Fruit fly (Drosophila melanogaster) whole organism, embryonic: ENCODE data around the gene PMP34.
A peak's percentile ranks its signal among the peaks of the same experiment; 100 is the strongest.

Source experiments
- Asciz ChIP-seq: fragments of 200-800 bp; sonication (Bioruptor generic); optimal IDR thresholded peaks from 2 replicates; lab custom pipeline; 2017; ENCODE audit warnings: missing biosample characterization, mild to moderate bottlenecking, missing genetic modification characterization, missing genetic modification reagents
- Blimp-1 ChIP-seq: fragments of 200-800 bp; sonication (Bioruptor generic); optimal IDR thresholded peaks from 3 replicates; lab custom pipeline; 2018; ENCODE audit warnings: missing biosample characterization, missing genetic modification characterization, mild to moderate bottlenecking, moderate library complexity, missing genetic modification reagents
- CG11695 ChIP-seq: fragments of 200-800 bp; sonication (Bioruptor generic); IDR thresholded peaks from 3 replicates; pipeline ENCODE4 v1.3.6; 2022; ENCODE audit warnings: missing biosample characterization, missing genetic modification characterization
- CG15479 ChIP-seq: fragments of 200-800 bp; sonication (Bioruptor generic); optimal IDR thresholded peaks from 3 replicates; lab custom pipeline; 2019; ENCODE audit warnings: missing biosample characterization, mild to moderate bottlenecking, missing genetic modification characterization, moderate library complexity
- CG15601 ChIP-seq: fragments of 200-800 bp; sonication (Bioruptor generic); optimal IDR thresholded peaks from 3 replicates; lab custom pipeline; 2019; ENCODE audit warnings: missing biosample characterization, mild to moderate bottlenecking, missing genetic modification characterization, moderate library complexity
- CG17802 ChIP-seq: fragments of 200-800 bp; sonication (Bioruptor generic); optimal IDR thresholded peaks from 2 replicates; lab custom pipeline; 2018; ENCODE audit warnings: missing biosample characterization, mild to moderate bottlenecking, missing genetic modification characterization, moderate library complexity
- CG18011 ChIP-seq: fragments of 200-800 bp; sonication (Bioruptor generic); optimal IDR thresholded peaks from 2 replicates; lab custom pipeline; 2017; ENCODE audit warnings: missing biosample characterization, missing genetic modification characterization, mild to moderate bottlenecking, moderate library complexity, missing genotype
- CG2199 ChIP-seq: fragments of 200-800 bp; sonication (Bioruptor generic); IDR thresholded peaks from 3 replicates; pipeline ENCODE4 v1.3.6; 2022; ENCODE audit warnings: missing biosample characterization, missing genetic modification characterization
- CG4360 ChIP-seq: fragments of 200-800 bp; sonication (Bioruptor generic); IDR thresholded peaks from 2 replicates; pipeline ENCODE4 v1.3.6; 2022; ENCODE audit warnings: missing biosample characterization, missing genetic modification characterization
- CG6272 ChIP-seq: fragments of 200-800 bp; sonication (Bioruptor generic); IDR thresholded peaks from 2 replicates; pipeline ENCODE4 v1.3.6; 2022; ENCODE audit warnings: missing biosample characterization, missing genetic modification characterization
- CG6654 ChIP-seq: fragments of 200-800 bp; sonication (Bioruptor generic); optimal IDR thresholded peaks from 2 replicates; lab custom pipeline; 2017; ENCODE audit warnings: missing biosample characterization, mild to moderate bottlenecking, missing genetic modification characterization
- CG7357 ChIP-seq: fragments of 200-800 bp; sonication (Bioruptor generic); IDR thresholded peaks from 3 replicates; pipeline ENCODE4 v1.3.6; 2022; ENCODE audit warnings: missing biosample characterization, missing genetic modification characterization
- CG7786 ChIP-seq: fragments of 200-800 bp; sonication (Bioruptor generic); optimal IDR thresholded peaks from 2 replicates; lab custom pipeline; 2016; ENCODE audit warnings: missing biosample characterization, missing genetic modification characterization
- Dfd ChIP-seq, 2 experiments: fragments of >200 bp; optimal IDR thresholded peaks; 2 replicates each; lab custom pipeline; 2017; ENCODE audit warnings: missing biosample characterization in 2 of 2, missing genetic modification characterization in 2 of 2
- Elba2 ChIP-seq: fragments of 200-800 bp; sonication (Bioruptor generic); optimal IDR thresholded peaks from 3 replicates; lab custom pipeline; 2016; ENCODE audit warnings: missing biosample characterization, missing genetic modification characterization
- H15 ChIP-seq: fragments of 200-800 bp; sonication (Bioruptor generic); IDR thresholded peaks from 3 replicates; pipeline ENCODE4 v1.3.6; 2022; ENCODE audit warnings: missing biosample characterization, missing genetic modification characterization
- Hsf ChIP-seq: fragments of 200-800 bp; sonication (Bioruptor generic); optimal IDR thresholded peaks from 3 replicates; lab custom pipeline; 2016; ENCODE audit warnings: missing biosample characterization, missing genetic modification characterization
- Lim3 ChIP-seq: fragments of 200-800 bp; sonication (Bioruptor generic); IDR thresholded peaks from 2 replicates; pipeline ENCODE4 v1.3.6; 2022; ENCODE audit warnings: missing biosample characterization, missing genetic modification characterization
- Myb ChIP-seq: fragments of 200-800 bp; sonication (Bioruptor generic); optimal IDR thresholded peaks from 2 replicates; lab custom pipeline; 2016; ENCODE audit warnings: missing biosample characterization, missing genetic modification characterization
- Neu2 ChIP-seq: fragments of 200-800 bp; sonication (Bioruptor generic); optimal IDR thresholded peaks from 3 replicates; lab custom pipeline; 2016; ENCODE audit warnings: missing biosample characterization, missing genetic modification characterization, borderline replicate concordance
- Ssrp ChIP-seq: fragments of 200-800 bp; sonication (Bioruptor generic); optimal IDR thresholded peaks from 2 replicates; lab custom pipeline; 2018; ENCODE audit warnings: missing biosample characterization, mild to moderate bottlenecking, missing genetic modification characterization, moderate library complexity
- Trl ChIP-seq, 3 experiments: fragments of >200 bp in 2 of 3; fragments of 200-800 bp in 1 of 3; sonication (Bioruptor generic) in 1 of 3; optimal IDR thresholded peaks; 2 replicates in 1 of 3; 3 replicates in 2 of 3; lab custom pipeline; 2016 to 2017; ENCODE audit warnings: missing biosample characterization in 1 of 3, missing genetic modification characterization in 1 of 3
- Usf ChIP-seq: fragments of 200-800 bp; sonication (Bioruptor generic); optimal IDR thresholded peaks from 2 replicates; lab custom pipeline; 2017; ENCODE audit warnings: missing genotype, missing biosample characterization, missing genetic modification characterization
- bigmax ChIP-seq: fragments of 200-800 bp; sonication (Bioruptor generic); optimal IDR thresholded peaks from 2 replicates; lab custom pipeline; 2018; ENCODE audit warnings: missing biosample characterization, mild to moderate bottlenecking, missing genetic modification characterization
- bsh ChIP-seq, 2 experiments: fragments of 200-800 bp; sonication (Bioruptor generic); optimal IDR thresholded peaks; 2 replicates each; lab custom pipeline; 2017 to 2018; ENCODE audit warnings: mild to moderate bottlenecking in 2 of 2, missing biosample characterization in 2 of 2, missing genetic modification characterization in 2 of 2, moderate library complexity in 1 of 2
- chif ChIP-seq, 2 experiments: fragments of 200-800 bp; sonication (Bioruptor generic); optimal IDR thresholded peaks; 3 replicates each; lab custom pipeline; 2016; ENCODE audit warnings: missing biosample characterization in 2 of 2, missing genetic modification characterization in 2 of 2
- dati ChIP-seq: fragments of 200-800 bp; sonication (Bioruptor generic); IDR thresholded peaks from 2 replicates; pipeline ENCODE4 v1.3.6; 2022; ENCODE audit warnings: missing biosample characterization, missing genetic modification characterization
- fd96Cb ChIP-seq: fragments of 200-800 bp; sonication (Bioruptor generic); optimal IDR thresholded peaks from 2 replicates; lab custom pipeline; 2018; ENCODE audit warnings: missing biosample characterization, mild to moderate bottlenecking, missing genetic modification characterization, moderate library complexity
- gcm ChIP-seq: fragments of 200-800 bp; sonication (Bioruptor generic); optimal IDR thresholded peaks from 2 replicates; lab custom pipeline; 2019; ENCODE audit warnings: missing biosample characterization, mild to moderate bottlenecking, missing genetic modification characterization, moderate library complexity
- gsb ChIP-seq: fragments of 200-800 bp; sonication (Bioruptor generic); IDR thresholded peaks from 2 replicates; pipeline ENCODE4 v1.3.6; 2022; ENCODE audit warnings: missing biosample characterization, missing genetic modification characterization
- hb ChIP-seq: fragments of 200-800 bp; sonication (Bioruptor generic); IDR thresholded peaks from 3 replicates; pipeline ENCODE4 v1.3.6; 2022; ENCODE audit warnings: missing biosample characterization, missing genetic modification characterization; ENCODE audit not compliant: partially characterized antibody
- ken ChIP-seq: fragments of 200-800 bp; sonication (Bioruptor generic); IDR thresholded peaks from 3 replicates; pipeline ENCODE4 v1.3.6; 2022; ENCODE audit warnings: missing biosample characterization, missing genetic modification characterization
- lbe ChIP-seq: fragments of 200-800 bp; sonication (Bioruptor generic); optimal IDR thresholded peaks from 2 replicates; lab custom pipeline; 2016; ENCODE audit warnings: missing biosample characterization, mild to moderate bottlenecking, missing genetic modification characterization
- mld ChIP-seq: fragments of 200-800 bp; sonication (Bioruptor generic); IDR thresholded peaks from 3 replicates; pipeline ENCODE4 v1.3.6; 2022; ENCODE audit warnings: missing biosample characterization, missing genetic modification characterization; ENCODE audit not compliant: partially characterized antibody
- pb ChIP-seq: fragments of 200-800 bp; sonication (Bioruptor generic); optimal IDR thresholded peaks from 3 replicates; lab custom pipeline; 2016; ENCODE audit warnings: missing biosample characterization, missing genetic modification characterization
- pnt ChIP-seq: fragments of 200-800 bp; sonication (Bioruptor generic); optimal IDR thresholded peaks from 3 replicates; lab custom pipeline; 2016; ENCODE audit warnings: missing biosample characterization, missing genetic modification characterization
- psq ChIP-seq: fragments of 200-800 bp; sonication (Bioruptor generic); optimal IDR thresholded peaks from 2 replicates; lab custom pipeline; 2017; ENCODE audit warnings: missing biosample characterization, missing genetic modification characterization
- pum ChIP-seq: fragments of 200-800 bp; sonication (Bioruptor generic); optimal IDR thresholded peaks from 2 replicates; lab custom pipeline; 2016; ENCODE audit warnings: missing biosample characterization, missing genetic modification characterization
- rib ChIP-seq: fragments of 200-800 bp; sonication (Bioruptor generic); IDR thresholded peaks from 2 replicates; pipeline ENCODE4 v1.3.6; 2022; ENCODE audit warnings: missing biosample characterization, missing genetic modification characterization
- run ChIP-seq: fragments of 200-800 bp; sonication (Bioruptor generic); optimal IDR thresholded peaks from 3 replicates; lab custom pipeline; 2018; ENCODE audit warnings: missing biosample characterization, mild to moderate bottlenecking, missing genetic modification characterization
- sens ChIP-seq: fragments of 200-800 bp; sonication (Bioruptor generic); peaks from one replicate; lab custom pipeline; 2016; ENCODE audit warnings: missing biosample characterization, missing genetic modification characterization
- ssp ChIP-seq: fragments of 200-800 bp; sonication (Bioruptor generic); IDR thresholded peaks from 2 replicates; pipeline ENCODE4 v1.3.6; 2022; ENCODE audit warnings: missing biosample characterization, missing genetic modification characterization
- trh ChIP-seq: fragments of 200-800 bp; sonication (Bioruptor generic); optimal IDR thresholded peaks from 2 replicates; lab custom pipeline; 2016; ENCODE audit warnings: missing biosample characterization, missing genetic modification characterization
- yki ChIP-seq: fragments of >200 bp; optimal IDR thresholded peaks from 3 replicates; lab custom pipeline; 2018
- z ChIP-seq: fragments of 200-800 bp; sonication (Bioruptor generic); IDR thresholded peaks from 3 replicates; pipeline ENCODE4 v1.3.6; 2022; ENCODE audit warnings: missing biosample characterization, missing genetic modification characterization

PMP34 gene

DNA sequence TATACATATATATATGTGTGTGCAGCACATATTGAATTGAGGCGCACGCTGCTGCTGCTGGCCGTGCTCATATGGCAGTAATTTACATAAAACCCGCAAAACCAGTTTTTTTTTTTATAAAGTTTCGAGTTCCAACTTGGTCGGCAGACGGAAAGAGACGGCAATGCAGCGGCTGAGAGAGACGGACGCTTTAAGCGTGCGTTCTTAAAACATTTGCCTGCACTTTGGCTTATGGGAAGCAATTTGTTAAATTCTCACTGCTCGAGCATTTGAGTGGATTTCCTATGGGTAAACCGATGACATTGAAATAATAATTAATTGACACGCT lies 41.8 kb downstream of the PMP34 start (continued):
- TF ChIP-seq z (GFP tag; lab: Robert Waterston, UW): peak; percentile 74; the same call in 2 of the 3 replicates

DNA sequence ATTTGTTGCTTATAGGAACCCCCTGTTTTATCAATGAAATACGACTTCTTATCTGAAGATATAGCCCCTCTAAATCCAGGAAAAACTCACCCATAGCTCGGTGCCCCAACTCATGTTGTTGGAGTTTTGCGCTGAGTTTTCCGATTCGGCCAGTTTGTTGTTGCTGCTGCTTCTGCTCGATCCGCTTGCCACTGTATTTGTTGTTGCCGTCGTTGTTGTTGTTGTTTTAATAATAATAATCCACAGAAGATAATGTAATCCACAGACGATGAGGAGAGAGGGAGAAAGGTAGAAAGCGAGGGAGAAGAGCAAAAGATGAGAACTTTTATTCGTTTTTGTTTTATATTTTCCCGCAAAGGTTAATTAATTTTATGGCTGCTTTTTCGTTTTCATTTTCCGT lies 44.4 kb downstream of the PMP34 start:
- peak; percentile 44 for TF ChIP-seq Blimp-1 (GFP tag; lab: Kevin White, UChicago)
- peak; percentile 45; the same call in 2 of the 3 replicates for TF ChIP-seq CG2199 (GFP tag; lab: Robert Waterston, UW)
- TF ChIP-seq sens: peak; percentile 41
- TF ChIP-seq CG4360 (GFP tag; lab: Robert Waterston, UW): peak; percentile 93
- no peak for TF ChIP-seq CG7357 (GFP tag; lab: Robert Waterston, UW)

DNA sequence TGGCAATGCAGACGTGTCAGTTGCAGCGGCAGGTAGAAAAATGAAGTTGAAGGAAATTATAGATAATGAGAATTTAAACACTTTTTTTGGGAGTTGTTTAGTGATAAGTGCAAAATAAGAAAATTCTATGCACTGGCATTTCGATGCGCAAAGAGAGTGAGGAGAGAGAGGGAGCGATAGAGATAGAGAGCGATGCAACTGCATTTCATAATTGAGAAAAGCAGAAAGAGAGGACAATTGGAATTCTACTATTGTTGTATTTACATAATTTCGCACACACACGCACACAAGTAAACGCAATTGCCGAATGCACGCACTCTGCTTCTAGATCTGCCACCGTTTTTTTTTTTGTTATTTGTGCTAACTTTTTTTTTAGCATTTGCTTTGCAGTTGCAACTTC lies 44.9 kb downstream of the PMP34 start:
- TF ChIP-seq yki (lab: Kevin White, UChicago) (peak; percentile 44), dati (GFP tag; lab: Robert Waterston, UW) (no peak), bsh (GFP tag; optimal IDR thresholded peaks at IDR 0.05; lab: Kevin White, UChicago) (peak in 1 of 2 experiments; percentile 4), CG6654 (no peak), psq (GFP tag; lab: Kevin White, UChicago) (no peak), pum (GFP tag; lab: Kevin White, UChicago) (no peak), CG11695 (GFP tag; lab: Robert Waterston, UW) (no peak), Elba2 (peak; percentile 93), run (no peak), Neu2 (GFP tag; lab: Kevin White, UChicago) (peak; percentile 79), CG15479 (GFP tag; lab: Kevin White, UChicago) (peak; percentile 78), mld (GFP tag; lab: Robert Waterston, UW) (no peak), bigmax (GFP tag; lab: Kevin White, UChicago) (no peak), Dfd (GFP tag; optimal IDR thresholded peaks at IDR 0.05; lab: Kevin White, UChicago) (no peak), lbe (GFP tag; lab: Kevin White, UChicago) (no peak), Usf (GFP tag; lab: Kevin White, UChicago) (no peak), Asciz (GFP tag; lab: Kevin White, UChicago) (no peak), Trl (optimal IDR thresholded peaks at IDR 0.05; lab: Kevin White, UChicago) (peak; percentile 22 to 71), Trl (GFP tag; optimal IDR thresholded peaks at IDR 0.05; lab: Kevin White, UChicago) (no peak), trh (no peak), rib (GFP tag; lab: Robert Waterston, UW) (no peak), hb (GFP tag; lab: Robert Waterston, UW) (no peak)

DNA sequence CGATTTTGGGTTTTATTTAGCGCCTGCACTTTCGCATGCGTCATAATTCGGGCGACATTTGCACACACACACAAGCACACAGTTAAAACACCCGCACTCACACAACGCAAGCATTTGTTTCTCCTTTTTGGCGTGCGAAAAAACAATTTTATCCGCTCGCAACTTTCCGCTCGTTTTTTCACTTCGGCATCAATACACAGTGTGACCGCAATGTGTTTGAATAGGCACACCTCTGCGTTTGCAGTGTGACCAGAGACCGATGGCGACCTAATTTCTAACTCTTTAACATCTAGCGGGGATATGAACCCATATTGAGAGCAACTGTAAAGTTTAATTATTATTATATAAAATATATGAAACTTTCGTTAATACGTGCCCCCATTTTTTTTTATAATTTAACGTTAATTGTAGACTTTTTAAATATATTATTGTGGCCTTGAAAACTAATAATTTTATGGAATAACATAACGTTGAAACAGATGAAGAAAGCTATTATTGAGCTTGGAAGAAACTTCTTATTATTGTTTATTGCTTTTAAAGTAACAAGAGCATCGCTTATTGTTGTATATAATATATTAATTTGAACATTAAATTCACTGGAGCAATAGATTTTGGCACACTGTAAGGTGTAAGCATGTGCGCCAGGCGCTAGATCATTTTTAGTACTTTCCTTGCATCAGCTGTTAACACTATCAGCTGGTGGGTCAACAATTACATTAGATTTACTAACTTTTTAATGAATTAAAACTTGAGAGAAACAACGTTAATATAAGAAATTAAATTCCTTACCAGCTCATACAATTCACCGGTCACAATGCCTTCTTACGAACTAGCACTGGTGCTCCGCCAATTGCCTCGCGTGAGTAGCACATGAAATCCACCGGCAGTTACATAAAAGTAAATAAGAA lies 45.6 kb downstream of the PMP34 start, which contains the start of the genes Cip4 and mRpS6:
Cip4 (minus strand) TSS at position 216 of the 908 bp plus-strand sequence.
mRpS6 (plus strand) TSS at position 664 of the 908 bp plus-strand sequence.
- TF ChIP-seq Lim3 (GFP tag; lab: Robert Waterston, UW) (0 out of 2 replicates have a peak, but pooled peaks have one; percentile 32), CG6272 (GFP tag; lab: Robert Waterston, UW) (no peak), CG17802 (tag; lab: Kevin White, UChicago) (no peak), ssp (GFP tag; lab: Robert Waterston, UW) (peak; percentile 57), H15 (GFP tag; lab: Robert Waterston, UW) (0 out of 3 replicates have a peak, but pooled peaks have one; percentile 48), gcm (peak; percentile 79), CG15601 (peak; percentile 81), chif (GFP tag; optimal IDR thresholded peaks at IDR 0.05; lab: Kevin White, UChicago) (peak in 1 of 2 experiments; percentile 46), ken (GFP tag; lab: Robert Waterston, UW) (peak; percentile 84), CG18011 (GFP tag; lab: Kevin White, UChicago) (peak; percentile 52), Hsf (GFP tag; lab: Kevin White, UChicago) (peak; percentile 72), Ssrp (tag; lab: Kevin White, UChicago) (peak; percentile 79), CG7786 (GFP tag; lab: Kevin White, UChicago) (no peak), Myb (no peak), CG15479 (GFP tag; lab: Kevin White, UChicago) (peak; percentile 51), bigmax (GFP tag; lab: Kevin White, UChicago) (no peak), pb (GFP tag; lab: Kevin White, UChicago) (no peak), gsb (GFP tag; lab: Robert Waterston, UW) (no peak), pnt (GFP tag; lab: Kevin White, UChicago) (no peak), fd96Cb (tag; lab: Kevin White, UChicago) (no peak)
